Worm (Caenorhabditis elegans): Measurements from ENCODE around the gene F08H9.2.

DNA sequence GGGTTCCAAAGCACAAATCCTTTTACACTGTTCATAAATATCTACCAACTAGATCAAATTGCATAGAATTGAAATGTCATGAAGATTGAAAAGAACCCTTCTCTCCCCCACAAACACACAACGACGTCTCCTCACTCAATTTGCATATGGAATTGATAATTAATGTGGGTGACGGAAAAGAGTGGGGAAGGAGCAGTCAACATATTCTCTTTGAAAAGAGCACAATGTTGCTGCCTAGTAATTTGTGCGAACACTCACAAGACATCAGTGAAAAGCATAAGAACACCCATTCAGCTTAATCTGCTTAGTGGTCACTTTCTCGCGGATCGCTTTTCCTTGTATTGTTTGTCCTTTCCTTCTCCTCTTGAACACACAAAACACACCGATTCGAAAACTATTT, 36.0 kb downstream of the F08H9.2 start:
- TF ChIP-seq Y5F2A.4 (GFP tag; optimal IDR thresholded peaks at IDR 0.05) (no peak), jun-1 (tag; optimal IDR thresholded peaks at IDR 0.05) (no peak), ama-1 (optimal IDR thresholded peaks at IDR 0.05) (no peak), lin-13 (GFP tag; optimal IDR thresholded peaks at IDR 0.05) (no peak), ceh-82 (tag; optimal IDR thresholded peaks at IDR 0.05) (no peak), ZK337.2 (GFP tag; IDR thresholded peaks at IDR 0.05) (no peak), spr-3 (GFP tag; optimal IDR thresholded peaks at IDR 0.05) (no peak), dpl-1 (GFP tag; optimal IDR thresholded peaks at IDR 0.05) (no peak), unc-62 (GFP tag; optimal IDR thresholded peaks at IDR 0.05 in 1 of 2) (peak in 1 of 2 experiments; percentile 58), unc-62 (tag; optimal IDR thresholded peaks at IDR 0.05) (no peak), nhr-237 (tag; optimal IDR thresholded peaks at IDR 0.05) (no peak), pqm-1 (tag; optimal IDR thresholded peaks at IDR 0.05) (no peak), nhr-25 (tag; optimal IDR thresholded peaks at IDR 0.05; ENCODE audit: borderline replicate concordance, insufficient read depth) (no peak), unc-130 (GFP tag; optimal IDR thresholded peaks at IDR 0.05) (no peak), pha-4 (GFP tag; IDR thresholded peaks at IDR 0.05) (no peak), pha-4 (tag; optimal IDR thresholded peaks at IDR 0.05) (no peak)
